Fruit fly (Drosophila melanogaster) whole organism, adult: ENCODE measurements around the gene Hr96.

Experiments used
- CG11617 ChIP-seq: fragments of 200-800 bp; sonication (Bioruptor generic); optimal IDR thresholded peaks from 2 replicates; lab custom pipeline; 2017; ENCODE audit warnings: mild to moderate bottlenecking, missing biosample characterization, missing genetic modification reagents, missing genetic modification characterization
- CG33017 ChIP-seq: fragments of 200-800 bp; sonication (Bioruptor generic); optimal IDR thresholded peaks from 2 replicates; lab custom pipeline; 2018; ENCODE audit warnings: missing biosample characterization, mild to moderate bottlenecking, missing genetic modification characterization, moderate library complexity
- Clk ChIP-seq: fragments of 200-800 bp; sonication (Bioruptor generic); optimal IDR thresholded peaks from 2 replicates; lab custom pipeline; 2017; ENCODE audit warnings: missing biosample characterization, missing genetic modification characterization
- Hr96 ChIP-seq: fragments of 200-800 bp; sonication (Bioruptor generic); optimal IDR thresholded peaks from 2 replicates; lab custom pipeline; 2016; ENCODE audit warnings: missing biosample characterization, missing genetic modification characterization
- Mnt ChIP-seq: fragments of 200-800 bp; sonication (Bioruptor generic); optimal IDR thresholded peaks from 2 replicates; lab custom pipeline; 2016; ENCODE audit warnings: missing biosample characterization, mild to moderate bottlenecking, missing genetic modification characterization
- cic ChIP-seq: fragments of 200-800 bp; sonication (Bioruptor generic); optimal IDR thresholded peaks from 2 replicates; lab custom pipeline; 2017; ENCODE audit warnings: missing biosample characterization, mild to moderate bottlenecking, missing genetic modification characterization, moderate library complexity
- kay ChIP-seq: fragments of 200-800 bp; sonication (Bioruptor generic); peaks from one replicate; lab custom pipeline; 2016; ENCODE audit warnings: missing biosample characterization, missing genetic modification characterization, borderline replicate concordance
- pad ChIP-seq: fragments of 200-800 bp; sonication (Bioruptor generic); optimal IDR thresholded peaks from 3 replicates; lab custom pipeline; 2017; ENCODE audit warnings: missing biosample characterization, missing genetic modification characterization, mild to moderate bottlenecking, moderate library complexity, missing genetic modification reagents
- toe ChIP-seq: fragments of 200-800 bp; sonication (Bioruptor generic); optimal IDR thresholded peaks from 2 replicates; lab custom pipeline; 2016; ENCODE audit warnings: missing biosample characterization, missing genetic modification characterization

- TF ChIP-seq cic (GFP tag; lab: Kevin White, UChicago) (no peak), Clk (GFP tag; lab: Kevin White, UChicago) (no peak), CG33017 (tag; lab: Kevin White, UChicago) (no peak), toe (GFP tag; lab: Kevin White, UChicago) (no peak), CG11617 (GFP tag; lab: Kevin White, UChicago) (no peak), pad (no peak), Hr96 (GFP tag; lab: Kevin White, UChicago) (no peak), Mnt (GFP tag; lab: Kevin White, UChicago) (no peak), kay (GFP tag; lab: Kevin White, UChicago) (no peak)
Observed at dm6 chr3R:25050649-25051048, 25.6 kb downstream of the Hr96 start.
